Worm (Caenorhabditis elegans) whole organism, L4 larva: ENCODE data around the gene appg-2.
A peak's percentile ranks its signal among the peaks of the same experiment; 100 is the strongest.

Experiments used
- F10B5.3 ChIP-seq: sonication (generic microtip); optimal IDR thresholded peaks from 2 replicates; lab custom pipeline; 2016; ENCODE audit warnings: mild to moderate bottlenecking, missing genetic modification characterization, missing compliant biosample characterization
- F26F4.8 ChIP-seq: fragments of 200-800 bp; sonication (Bioruptor generic); conservative IDR thresholded peaks from 2 replicates; pipeline ENCODE4 v1.3.6; 2022; ENCODE audit warnings: missing genetic modification characterization, missing compliant biosample characterization
- F44E2.7 ChIP-seq: fragments of 200-800 bp; sonication (Bioruptor generic); IDR thresholded peaks from 2 replicates; pipeline ENCODE4 v2.1.2; 2022; ENCODE audit warnings: missing genetic modification characterization, missing compliant biosample characterization
- F49E8.2 ChIP-seq: sonication (generic microtip); optimal IDR thresholded peaks from 2 replicates; lab custom pipeline; 2016; ENCODE audit warnings: missing compliant biosample characterization, mild to moderate bottlenecking, missing genetic modification characterization, borderline replicate concordance
- T20F7.1 ChIP-seq: fragments of 200-800 bp; sonication (Bioruptor generic); optimal IDR thresholded peaks from 2 replicates; lab custom pipeline; 2018; ENCODE audit warnings: mild to moderate bottlenecking, missing genetic modification characterization, missing compliant biosample characterization
- Y105C5A.15 ChIP-seq: fragments of 200-800 bp; sonication (Bioruptor generic); IDR thresholded peaks from 2 replicates; pipeline ENCODE4 v1.3.6; 2022; ENCODE audit warnings: missing genetic modification characterization, missing compliant biosample characterization
- ZK546.5 ChIP-seq, 2 experiments: sonication (generic microtip); optimal IDR thresholded peaks; 2 replicates each; lab custom pipeline; 2017; ENCODE audit warnings: missing biosample characterization in 2 of 2, missing genetic modification characterization in 2 of 2
- aha-1 ChIP-seq: fragments of 150-350 bp; peaks from one replicate; lab custom pipeline; 2014; ENCODE audit warnings: missing biosample characterization, missing genetic modification characterization
- ama-1 ChIP-seq: fragments of 150-350 bp; optimal IDR thresholded peaks from 2 replicates; lab custom pipeline; 2014; ENCODE audit warnings: inconsistent platforms, mixed read lengths
- arid-1 ChIP-seq: fragments of 200-800 bp; sonication (Bioruptor generic); conservative IDR thresholded peaks from 2 replicates; pipeline ENCODE4 v1.3.6; 2022; ENCODE audit warnings: missing genetic modification reagents, missing genetic modification characterization, missing compliant biosample characterization
- attf-4 ChIP-seq: sonication (generic microtip); optimal IDR thresholded peaks from 3 replicates; lab custom pipeline; 2017; ENCODE audit warnings: missing biosample characterization, missing genetic modification characterization
- ceh-20 ChIP-seq: fragments of 200-800 bp; sonication (Bioruptor generic); IDR thresholded peaks from 2 replicates; pipeline ENCODE4 v1.3.6; 2022; ENCODE audit warnings: missing genetic modification reagents, missing genetic modification characterization, missing compliant biosample characterization
- ceh-32 ChIP-seq: sonication (generic microtip); optimal IDR thresholded peaks from 2 replicates; lab custom pipeline; 2016; ENCODE audit warnings: mild to moderate bottlenecking, missing genetic modification characterization, missing compliant biosample characterization; ENCODE audit not compliant: poor library complexity
- ceh-62 ChIP-seq: sonication (generic microtip); optimal IDR thresholded peaks from 2 replicates; lab custom pipeline; 2017; ENCODE audit warnings: missing biosample characterization, missing genetic modification characterization
- daf-12 ChIP-seq: fragments of 150-350 bp; optimal IDR thresholded peaks from 2 replicates; lab custom pipeline; 2014; ENCODE audit warnings: missing biosample characterization, missing genetic modification reagents, missing genetic modification characterization
- daf-16 ChIP-seq, 3 experiments: sonication (generic microtip); optimal IDR thresholded peaks; 2 replicates each; lab custom pipeline; 2016 to 2017; ENCODE audit warnings: missing genetic modification characterization in 3 of 3, missing genetic modification reagents in 3 of 3, mild to moderate bottlenecking in 2 of 3, missing compliant biosample characterization in 2 of 3, missing biosample characterization in 1 of 3, moderate library complexity in 1 of 3
- daf-19 ChIP-seq: fragments of 200-800 bp; sonication (Bioruptor generic); conservative IDR thresholded peaks from 2 replicates; pipeline ENCODE4 v1.3.6; 2022; ENCODE audit warnings: missing genetic modification characterization, missing compliant biosample characterization
- dmd-8 ChIP-seq: fragments of 200-800 bp; sonication (Bioruptor generic); IDR thresholded peaks from 2 replicates; pipeline ENCODE4 v1.3.6; 2022; ENCODE audit warnings: missing genetic modification characterization, missing compliant biosample characterization
- dmd-9 ChIP-seq: fragments of 200-800 bp; sonication (Bioruptor generic); IDR thresholded peaks from 2 replicates; pipeline ENCODE4 v1.3.6; 2022; ENCODE audit warnings: missing genetic modification reagents, missing genetic modification characterization, missing compliant biosample characterization
- dve-1 ChIP-seq: sonication (generic microtip); optimal IDR thresholded peaks from 2 replicates; lab custom pipeline; 2017; ENCODE audit warnings: antibody characterized with exemption, mild to moderate bottlenecking, missing genetic modification characterization, missing compliant biosample characterization; ENCODE audit not compliant: insufficient read depth
- egl-27 ChIP-seq: sonication (generic microtip); optimal IDR thresholded peaks from 3 replicates; lab custom pipeline; 2017; ENCODE audit warnings: missing biosample characterization, missing genetic modification reagents, missing genetic modification characterization
- hlh-11 ChIP-seq: fragments of 200-800 bp; sonication (Bioruptor generic); optimal IDR thresholded peaks from 2 replicates; lab custom pipeline; 2018; ENCODE audit warnings: mild to moderate bottlenecking, missing genetic modification characterization, missing compliant biosample characterization
- lim-7 ChIP-seq: fragments of 200-800 bp; sonication (Bioruptor generic); IDR thresholded peaks from 2 replicates; pipeline ENCODE4 v1.3.6; 2022; ENCODE audit warnings: missing genetic modification characterization, missing compliant biosample characterization
- lin-1 ChIP-seq: fragments of 200-800 bp; sonication (Bioruptor generic); IDR thresholded peaks from 2 replicates; pipeline ENCODE4 v1.3.6; 2022; ENCODE audit warnings: missing genetic modification reagents, missing genetic modification characterization, missing compliant biosample characterization
- lin-15B ChIP-seq: fragments of 150-350 bp; sonication (generic microtip); optimal IDR thresholded peaks from 3 replicates; lab custom pipeline; 2014; ENCODE audit warnings: missing biosample characterization, missing genetic modification characterization
- lin-29 ChIP-seq: fragments of 200-800 bp; sonication (Bioruptor generic); IDR thresholded peaks from 2 replicates; pipeline ENCODE4 v1.3.6; 2022; ENCODE audit warnings: missing genetic modification reagents, missing genetic modification characterization, missing compliant biosample characterization
- lsy-2 ChIP-seq, 2 experiments: fragments of 150-350 bp in 1 of 2; sonication (generic microtip) in 1 of 2; optimal IDR thresholded peaks; 2 replicates each; lab custom pipeline; 2014 to 2017; ENCODE audit warnings: missing biosample characterization in 2 of 2, missing genetic modification characterization in 2 of 2
- madf-5 ChIP-seq, 2 experiments: fragments of 200-800 bp; sonication (Bioruptor generic); IDR thresholded peaks; 2 replicates each; pipeline ENCODE4 v1.3.6; 2022; ENCODE audit warnings: missing compliant biosample characterization in 2 of 2, missing genetic modification characterization in 2 of 2
- mdl-1 ChIP-seq, 2 experiments: fragments of 150-350 bp in 1 of 2; sonication (generic microtip) in 1 of 2; optimal IDR thresholded peaks; 2 replicates each; lab custom pipeline; 2014 to 2017; ENCODE audit warnings: missing biosample characterization in 2 of 2, missing genetic modification characterization in 2 of 2
- mdt-29 ChIP-seq: fragments of 200-800 bp; sonication (Bioruptor generic); IDR thresholded peaks from 2 replicates; pipeline ENCODE4 v1.3.6; 2022; ENCODE audit warnings: missing genetic modification reagents, missing genetic modification characterization, missing compliant biosample characterization
- mep-1 ChIP-seq: fragments of 150-350 bp; sonication (generic microtip); optimal IDR thresholded peaks from 3 replicates; lab custom pipeline; 2014; ENCODE audit warnings: missing biosample characterization, missing genetic modification characterization
- mes-2 ChIP-seq: sonication (generic microtip); optimal IDR thresholded peaks from 2 replicates; lab custom pipeline; 2016; ENCODE audit warnings: missing genotype, mild to moderate bottlenecking, missing genetic modification characterization, missing compliant biosample characterization; ENCODE audit not compliant: poor library complexity, severe bottlenecking
- nhr-10 ChIP-seq: fragments of 150-350 bp; optimal IDR thresholded peaks from 2 replicates; lab custom pipeline; 2014; ENCODE audit warnings: missing biosample characterization, missing genetic modification characterization
- nhr-102 ChIP-seq: sonication (generic microtip); optimal IDR thresholded peaks from 2 replicates; lab custom pipeline; 2016; ENCODE audit warnings: mild to moderate bottlenecking, missing genetic modification characterization, moderate library complexity, missing compliant biosample characterization
- nhr-111 ChIP-seq: fragments of 200-800 bp; sonication (Bioruptor generic); optimal IDR thresholded peaks from 2 replicates; lab custom pipeline; 2018; ENCODE audit warnings: mild to moderate bottlenecking, missing genetic modification characterization, missing compliant biosample characterization
- nhr-25 ChIP-seq: sonication (generic microtip); optimal IDR thresholded peaks from 2 replicates; lab custom pipeline; 2017; ENCODE audit warnings: missing genetic modification characterization, mild to moderate bottlenecking, missing compliant biosample characterization, antibody characterized with exemption, moderate library complexity, borderline replicate concordance; ENCODE audit not compliant: insufficient read depth
- nhr-42 ChIP-seq: fragments of 200-800 bp; sonication (Bioruptor generic); IDR thresholded peaks from 2 replicates; pipeline ENCODE4 v1.3.6; 2022; ENCODE audit warnings: missing genetic modification characterization, missing compliant biosample characterization
- nhr-48 ChIP-seq: sonication (generic microtip); optimal IDR thresholded peaks from 2 replicates; lab custom pipeline; 2016; ENCODE audit warnings: mild to moderate bottlenecking, missing genetic modification characterization, missing compliant biosample characterization
- nhr-77 ChIP-seq: fragments of 150-350 bp; optimal IDR thresholded peaks from 2 replicates; lab custom pipeline; 2014; ENCODE audit warnings: missing biosample characterization, missing genetic modification characterization
- pha-4 ChIP-seq, 2 experiments: fragments of 150-350 bp in 1 of 2; fragments of 200-800 bp in 1 of 2; sonication (Bioruptor generic) in 1 of 2; IDR thresholded peaks in 1 of 2; optimal IDR thresholded peaks in 1 of 2; 2 replicates each; pipeline versions ENCODE4 v1.3.6 to Lab custom; 2014 to 2022; ENCODE audit warnings: missing genetic modification characterization in 2 of 2, missing genetic modification reagents in 2 of 2, missing biosample characterization in 1 of 2, missing compliant biosample characterization in 1 of 2
- php-3 ChIP-seq: fragments of 200-800 bp; sonication (Bioruptor generic); IDR thresholded peaks from 2 replicates; pipeline ENCODE4 v1.3.6; 2022; ENCODE audit warnings: missing genetic modification reagents, missing genetic modification characterization, missing compliant biosample characterization
- rbr-2 ChIP-seq: sonication (generic microtip); optimal IDR thresholded peaks from 2 replicates; lab custom pipeline; 2016; ENCODE audit warnings: missing genotype, missing genetic modification characterization, missing compliant biosample characterization
- sdz-12 ChIP-seq: fragments of 200-800 bp; sonication (Bioruptor generic); optimal IDR thresholded peaks from 2 replicates; lab custom pipeline; 2018; ENCODE audit warnings: mild to moderate bottlenecking, missing genetic modification characterization, missing compliant biosample characterization
- set-16 ChIP-seq: fragments of 200-800 bp; sonication (Bioruptor generic); IDR thresholded peaks from 2 replicates; pipeline ENCODE4 v1.3.6; 2022; ENCODE audit warnings: missing genetic modification reagents, missing genetic modification characterization, missing compliant biosample characterization
- skn-1 ChIP-seq: fragments of 150-350 bp; optimal IDR thresholded peaks from 2 replicates; lab custom pipeline; 2014; ENCODE audit warnings: missing biosample characterization, missing genetic modification characterization
- snpc-4 ChIP-seq: fragments of 150-350 bp; optimal IDR thresholded peaks from 2 replicates; lab custom pipeline; 2014; ENCODE audit warnings: missing biosample characterization, missing genetic modification characterization
- tag-97 ChIP-seq: fragments of 200-800 bp; sonication (Bioruptor generic); IDR thresholded peaks from 2 replicates; pipeline ENCODE4 v1.3.6; 2022; ENCODE audit warnings: missing genetic modification characterization, missing compliant biosample characterization
- tra-1 ChIP-seq: fragments of 200-800 bp; sonication (Bioruptor generic); IDR thresholded peaks from 2 replicates; pipeline ENCODE4 v1.3.6; 2022; ENCODE audit warnings: missing genetic modification reagents, missing genetic modification characterization, missing compliant biosample characterization
- zfp-2 ChIP-seq: sonication (generic microtip); optimal IDR thresholded peaks from 2 replicates; lab custom pipeline; 2016; ENCODE audit warnings: mild to moderate bottlenecking, missing genetic modification characterization, missing compliant biosample characterization
- ztf-11 ChIP-seq: fragments of 150-350 bp; optimal IDR thresholded peaks from 2 replicates; lab custom pipeline; 2014; ENCODE audit warnings: missing biosample characterization, missing genetic modification characterization
- ztf-7 ChIP-seq: fragments of 150-350 bp; optimal IDR thresholded peaks from 2 replicates; lab custom pipeline; 2014; ENCODE audit warnings: missing biosample characterization, missing genetic modification characterization

The appg-2 gene

ce11 chrII:8796391-8796790 lies 4.5 kb upstream of the appg-2 start (continued):
- TF ChIP-seq T20F7.1, result no peak
- no peak for TF ChIP-seq mdt-29
- no peak for TF ChIP-seq zfp-2 (tag; lab: Kevin White, UChicago)
- no peak for TF ChIP-seq php-3 (GFP tag; lab: Robert Waterston, UW)
- peak; percentile 54 for TF ChIP-seq nhr-48 (tag; lab: Kevin White, UChicago)
- no peak for TF ChIP-seq lin-29 (GFP tag; lab: Robert Waterston, UW)
- TF ChIP-seq madf-5 (GFP tag; IDR thresholded peaks at IDR 0.05; lab: Robert Waterston, UW), result no peak
- TF ChIP-seq F26F4.8 (GFP tag; lab: Robert Waterston, UW), result no peak
- TF ChIP-seq daf-12 (tag; lab: Kevin White, UChicago), result no peak
- no peak for TF ChIP-seq F49E8.2 (tag; lab: Kevin White, UChicago)
- TF ChIP-seq ztf-11, result no peak
- TF ChIP-seq nhr-77 (tag; lab: Kevin White, UChicago), result no peak
- TF ChIP-seq arid-1, result no peak
- no peak for TF ChIP-seq Y105C5A.15
- TF ChIP-seq F10B5.3, result no peak
- TF ChIP-seq rbr-2 (tag; lab: Kevin White, UChicago), result peak; percentile 88
- TF ChIP-seq ceh-20 (GFP tag; lab: Robert Waterston, UW), result peak; percentile 72; the same call in 1 of the 2 replicates
- TF ChIP-seq daf-19 (GFP tag; lab: Robert Waterston, UW), result no peak
- TF ChIP-seq ama-1, result no peak
- TF ChIP-seq ceh-62 (tag; lab: Kevin White, UChicago), result no peak
- TF ChIP-seq dve-1 (tag; lab: Kevin White, UChicago), result no peak
- no peak for TF ChIP-seq nhr-10
- TF ChIP-seq tra-1 (GFP tag; lab: Robert Waterston, UW), result 0 out of 2 replicates have a peak, but pooled peaks have one; percentile 30
- TF ChIP-seq skn-1 (tag; lab: Kevin White, UChicago), result no peak
- TF ChIP-seq aha-1 (tag; lab: Kevin White, UChicago), result peak; percentile 41
- no peak for TF ChIP-seq nhr-111 (GFP tag; lab: Kevin White, UChicago)
- no peak for TF ChIP-seq nhr-25 (tag; lab: Kevin White, UChicago)
- no peak for TF ChIP-seq egl-27 (tag; lab: Kevin White, UChicago)
- TF ChIP-seq mes-2, result no peak
- peak; percentile 3 to 76 for TF ChIP-seq mdl-1 (tag; optimal IDR thresholded peaks at IDR 0.05; lab: Kevin White, UChicago)
- peak; percentile 50 to 74 for TF ChIP-seq lsy-2 (tag; optimal IDR thresholded peaks at IDR 0.05; lab: Kevin White, UChicago)
- no peak for TF ChIP-seq snpc-4
- TF ChIP-seq lim-7 (GFP tag; lab: Robert Waterston, UW), result no peak
- no peak for TF ChIP-seq nhr-42 (GFP tag; lab: Robert Waterston, UW)
- no peak for TF ChIP-seq ztf-7
- TF ChIP-seq set-16 (GFP tag; lab: Robert Waterston, UW), result peak; percentile 57; the same call in 1 of the 2 replicates
- TF ChIP-seq attf-4, result no peak
- no peak for TF ChIP-seq sdz-12 (GFP tag; lab: Kevin White, UChicago)
- peak; percentile 57 for TF ChIP-seq hlh-11
- TF ChIP-seq mep-1 (tag; lab: Kevin White, UChicago), result peak; percentile 77
- no peak for TF ChIP-seq F44E2.7 (GFP tag; lab: Robert Waterston, UW)
- no peak for TF ChIP-seq ZK546.5 (tag; optimal IDR thresholded peaks at IDR 0.05; lab: Kevin White, UChicago)
- TF ChIP-seq nhr-102 (tag; lab: Kevin White, UChicago), result no peak
- no peak for TF ChIP-seq pha-4 (GFP tag; IDR thresholded peaks at IDR 0.05; lab: Robert Waterston, UW)
- TF ChIP-seq pha-4 (tag; optimal IDR thresholded peaks at IDR 0.05; lab: Kevin White, UChicago), result no peak
- TF ChIP-seq lin-15B (tag; lab: Kevin White, UChicago), result no peak
- no peak for TF ChIP-seq dmd-9 (GFP tag; lab: Robert Waterston, UW)
- TF ChIP-seq lin-1 (GFP tag; lab: Robert Waterston, UW), result no peak
- 0 out of 2 replicates have a peak, but pooled peaks have one; percentile 55 for TF ChIP-seq dmd-8 (GFP tag; lab: Robert Waterston, UW)
- peak; percentile 98 for TF ChIP-seq tag-97 (GFP tag; lab: Robert Waterston, UW)
- peak; percentile 6 for TF ChIP-seq ceh-32
- peak in 1 of 2 experiments; percentile 49 for TF ChIP-seq daf-16 (GFP tag; optimal IDR thresholded peaks at IDR 0.05; lab: Kevin White, UChicago)
- TF ChIP-seq daf-16 (tag; optimal IDR thresholded peaks at IDR 0.05; lab: Kevin White, UChicago), result no peak
